Worm (Caenorhabditis elegans) whole organism, L3 larva: ENCODE measurements around the gene srt-22.

Source experiments
- R02D3.7 ChIP-seq: fragments of 150-350 bp; optimal IDR thresholded peaks from 2 replicates; lab custom pipeline; 2014; ENCODE audit warnings: missing biosample characterization, missing genetic modification characterization
- ceh-16 ChIP-seq: sonication (generic microtip); optimal IDR thresholded peaks from 2 replicates; lab custom pipeline; 2017; ENCODE audit warnings: missing biosample characterization, missing genetic modification characterization
- ceh-82 ChIP-seq: fragments of 150-350 bp; optimal IDR thresholded peaks from 2 replicates; lab custom pipeline; 2014; ENCODE audit warnings: missing biosample characterization, missing genetic modification characterization
- ceh-9 ChIP-seq: sonication (generic microtip); optimal IDR thresholded peaks from 2 replicates; lab custom pipeline; 2018; ENCODE audit warnings: missing biosample characterization, missing genetic modification characterization
- daf-12 ChIP-seq: fragments of 150-350 bp; optimal IDR thresholded peaks from 2 replicates; lab custom pipeline; 2014; ENCODE audit warnings: missing biosample characterization, missing genetic modification reagents, missing genetic modification characterization
- egl-27 ChIP-seq: sonication (generic microtip); optimal IDR thresholded peaks from 4 replicates; lab custom pipeline; 2017; ENCODE audit warnings: missing biosample characterization, missing genetic modification reagents, missing genetic modification characterization
- elt-1 ChIP-seq: fragments of 150-350 bp; optimal IDR thresholded peaks from 2 replicates; lab custom pipeline; 2014; ENCODE audit warnings: missing biosample characterization, missing genetic modification characterization
- elt-2 ChIP-seq: sonication (generic microtip); optimal IDR thresholded peaks from 2 replicates; lab custom pipeline; 2016; ENCODE audit warnings: missing genetic modification reagents, mild to moderate bottlenecking, missing genetic modification characterization, missing compliant biosample characterization
- elt-3 ChIP-seq, 3 experiments: fragments of 150-350 bp in 1 of 3; sonication (generic microtip) in 2 of 3; optimal IDR thresholded peaks; 2 replicates in 2 of 3; 4 replicates in 1 of 3; lab custom pipeline; 2014 to 2017; ENCODE audit warnings: missing biosample characterization in 3 of 3, missing genetic modification characterization in 3 of 3
- fkh-10 ChIP-seq: sonication (generic microtip); optimal IDR thresholded peaks from 2 replicates; lab custom pipeline; 2017; ENCODE audit warnings: missing biosample characterization, missing genetic modification reagents, missing genetic modification characterization
- fkh-2 ChIP-seq: fragments of 150-350 bp; optimal IDR thresholded peaks from 2 replicates; lab custom pipeline; 2014; ENCODE audit warnings: missing biosample characterization, missing genetic modification reagents, missing genetic modification characterization
- fos-1 ChIP-seq: fragments of 150-350 bp; optimal IDR thresholded peaks from 2 replicates; lab custom pipeline; 2014; ENCODE audit warnings: missing biosample characterization, missing genetic modification characterization
- jun-1 ChIP-seq: fragments of 150-350 bp; optimal IDR thresholded peaks from 2 replicates; lab custom pipeline; 2014; ENCODE audit warnings: missing biosample characterization, missing genetic modification reagents, missing genetic modification characterization
- lin-15B ChIP-seq: fragments of 150-350 bp; optimal IDR thresholded peaks from 2 replicates; lab custom pipeline; 2014; ENCODE audit warnings: missing biosample characterization, missing genetic modification characterization
- mml-1 ChIP-seq: fragments of 150-350 bp; sonication (generic microtip); optimal IDR thresholded peaks from 3 replicates; lab custom pipeline; 2014; ENCODE audit warnings: missing biosample characterization, missing genetic modification characterization
- nfya-1 ChIP-seq: sonication (generic microtip); optimal IDR thresholded peaks from 2 replicates; lab custom pipeline; 2017; ENCODE audit warnings: missing genetic modification characterization, mild to moderate bottlenecking, missing compliant biosample characterization, antibody characterized with exemption, moderate library complexity; ENCODE audit not compliant: insufficient read depth
- nhr-11 ChIP-seq: fragments of 150-350 bp; optimal IDR thresholded peaks from 2 replicates; lab custom pipeline; 2014; ENCODE audit warnings: missing biosample characterization, missing genetic modification characterization
- nhr-12 ChIP-seq: fragments of 150-350 bp; optimal IDR thresholded peaks from 2 replicates; lab custom pipeline; 2014; ENCODE audit warnings: missing biosample characterization, missing genetic modification characterization
- nhr-23 ChIP-seq: fragments of 150-350 bp; optimal IDR thresholded peaks from 2 replicates; lab custom pipeline; 2014; ENCODE audit warnings: missing biosample characterization, missing genetic modification reagents, missing genetic modification characterization
- nhr-25 ChIP-seq: sonication (generic microtip); optimal IDR thresholded peaks from 2 replicates; lab custom pipeline; 2017; ENCODE audit warnings: missing biosample characterization, missing genetic modification characterization
- nhr-76 ChIP-seq: fragments of 150-350 bp; sonication (generic microtip); optimal IDR thresholded peaks from 5 replicates; lab custom pipeline; 2014; ENCODE audit warnings: missing biosample characterization, missing genetic modification characterization
- nhr-77 ChIP-seq: fragments of 150-350 bp; optimal IDR thresholded peaks from 2 replicates; lab custom pipeline; 2014; ENCODE audit warnings: missing biosample characterization, missing genetic modification characterization
- pha-4 ChIP-seq: fragments of 150-350 bp; optimal IDR thresholded peaks from 2 replicates; lab custom pipeline; 2014; ENCODE audit warnings: missing biosample characterization, missing genetic modification reagents, missing genetic modification characterization
- pqm-1 ChIP-seq: fragments of 150-350 bp; optimal IDR thresholded peaks from 2 replicates; lab custom pipeline; 2017; ENCODE audit warnings: missing biosample characterization, missing genetic modification characterization, inconsistent platforms
- skn-1 ChIP-seq: fragments of 150-350 bp; optimal IDR thresholded peaks from 2 replicates; lab custom pipeline; 2014; ENCODE audit warnings: missing biosample characterization, missing genetic modification characterization
- tbx-2 ChIP-seq: sonication (generic microtip); optimal IDR thresholded peaks from 2 replicates; lab custom pipeline; 2016; ENCODE audit warnings: mild to moderate bottlenecking, missing genetic modification characterization, missing compliant biosample characterization
- unc-39 ChIP-seq: sonication (generic microtip); optimal IDR thresholded peaks from 4 replicates; lab custom pipeline; 2017; ENCODE audit warnings: missing biosample characterization, missing genetic modification characterization
- zag-1 ChIP-seq: fragments of 150-350 bp; optimal IDR thresholded peaks from 2 replicates; lab custom pipeline; 2014; ENCODE audit warnings: missing biosample characterization, missing genetic modification characterization
- ztf-11 ChIP-seq: fragments of 150-350 bp; optimal IDR thresholded peaks from 2 replicates; lab custom pipeline; 2014; ENCODE audit warnings: missing biosample characterization, missing genetic modification characterization

srt-22 gene

ce11 chrV:15323417-15323816 lies 7.7 kb upstream of the srt-22 start:
- no peak for TF ChIP-seq nhr-23 (tag; lab: Kevin White, UChicago)
- no peak for TF ChIP-seq nhr-12 (tag; lab: Kevin White, UChicago)
- peak; percentile 63 for TF ChIP-seq pqm-1 (tag; lab: Kevin White, UChicago)
- peak; percentile 85 for TF ChIP-seq elt-2 (tag; lab: Kevin White, UChicago)

ce11 chrV:15322653-15323052 lies 6.9 kb upstream of the srt-22 start, which contains the start of gene nhr-247:
TSS of gene nhr-247 (plus strand) at chrV:15322982.
- TF ChIP-seq pqm-1 (tag; lab: Kevin White, UChicago) = peak; percentile 9
- TF ChIP-seq elt-2 (tag; lab: Kevin White, UChicago) = peak; percentile 59

ce11 chrV:15318638-15319037 lies 2.9 kb upstream of the srt-22 start, which contains the start of gene nhr-291:
TSS of gene nhr-291 (plus strand) at chrV:15318961.
- TF ChIP-seq elt-2 (tag; lab: Kevin White, UChicago) = peak; percentile 99
- TF ChIP-seq skn-1 = peak; percentile 62
- TF ChIP-seq pqm-1 (tag; lab: Kevin White, UChicago) = peak; percentile 99
- TF ChIP-seq tbx-2 (tag; lab: Kevin White, UChicago) = no peak
- peak; percentile 57 for TF ChIP-seq fos-1 (tag; lab: Kevin White, UChicago)
- TF ChIP-seq jun-1 (tag; lab: Kevin White, UChicago) = peak; percentile 93
- TF ChIP-seq pha-4 (tag; lab: Kevin White, UChicago) = peak; percentile 83
- no peak for TF ChIP-seq ztf-11 (tag; lab: Kevin White, UChicago)
- TF ChIP-seq ceh-16 (tag; lab: Kevin White, UChicago) = no peak
- TF ChIP-seq, all 47 proteins: peak for 6

- TF ChIP-seq ceh-9 (tag; lab: Kevin White, UChicago) = no peak
- TF ChIP-seq nfya-1 (tag; lab: Kevin White, UChicago) = no peak
- no peak for TF ChIP-seq nhr-11 (tag; lab: Kevin White, UChicago)
- no peak for TF ChIP-seq egl-27 (tag; lab: Kevin White, UChicago)
- no peak for TF ChIP-seq nhr-25
- no peak for TF ChIP-seq nhr-76 (tag; lab: Kevin White, UChicago)
- TF ChIP-seq zag-1 (tag; lab: Kevin White, UChicago) = no peak
- TF ChIP-seq jun-1 (tag; lab: Kevin White, UChicago) = no peak
- no peak for TF ChIP-seq R02D3.7 (tag; lab: Kevin White, UChicago)
- TF ChIP-seq elt-1 (tag; lab: Kevin White, UChicago) = no peak
These were observed 2.2 kb downstream of the srt-22 start for ce11 chrV:15313529-15313928.

- TF ChIP-seq ceh-82 (tag; lab: Kevin White, UChicago) (no peak), elt-3 (tag; optimal IDR thresholded peaks at IDR 0.05; lab: Kevin White, UChicago) (no peak), jun-1 (tag; lab: Kevin White, UChicago) (no peak), fkh-2 (tag; lab: Kevin White, UChicago) (no peak), zag-1 (tag; lab: Kevin White, UChicago) (no peak), egl-27 (tag; lab: Kevin White, UChicago) (no peak), unc-39 (tag; lab: Kevin White, UChicago) (no peak), nhr-23 (tag; lab: Kevin White, UChicago) (no peak), tbx-2 (tag; lab: Kevin White, UChicago) (no peak), mml-1 (tag; lab: Kevin White, UChicago) (no peak), elt-2 (tag; lab: Kevin White, UChicago) (no peak), lin-15B (tag; lab: Kevin White, UChicago) (no peak), skn-1 (no peak), daf-12 (tag; lab: Kevin White, UChicago) (no peak), nfya-1 (tag; lab: Kevin White, UChicago) (no peak), fkh-10 (GFP tag; lab: Kevin White, UChicago) (no peak), nhr-77 (tag; lab: Kevin White, UChicago) (no peak), nhr-76 (tag; lab: Kevin White, UChicago) (no peak), R02D3.7 (tag; lab: Kevin White, UChicago) (no peak)
- TF ChIP-seq, all 47 proteins: peak for 0
These were observed 4.9 kb downstream of the srt-22 start, which contains the start of gene irld-62 for ce11 chrV:15310780-15311179. TSS of gene irld-62 (plus strand) at chrV:15311080.

ce11 chrV:15309011-15309410 lies 6.7 kb downstream of the srt-22 start, which contains the start of gene srz-10:
TSS of gene srz-10 (minus strand) at chrV:15309098.
- TF ChIP-seq lin-15B (tag; lab: Kevin White, UChicago) (no peak), tbx-2 (tag; lab: Kevin White, UChicago) (no peak)
